Worm (Caenorhabditis elegans): ENCODE results near the gene srh-99.

Gene srh-99

ce11 chrII:3724175-3724715 is 7.9 kb upstream of the srh-99 start, which contains the start of gene C46E10.1:
TSS of gene C46E10.1 (plus strand) at chrII:3724225.
- TF ChIP-seq unc-62 (GFP tag; optimal IDR thresholded peaks at IDR 0.05): no peak

- no peak for TF ChIP-seq unc-62 (GFP tag; optimal IDR thresholded peaks at IDR 0.05)
These were observed 4.7 kb upstream of the srh-99 start, which contains the start of gene C46E10.3 for ce11 chrII:3721016-3721415. TSS of gene C46E10.3 (plus strand) at chrII:3721316.

ce11 chrII:3716961-3717360 is 606 bp upstream of the srh-99 start, which contains the start of gene fbxc-52:
TSS of gene fbxc-52 (plus strand) at chrII:3717261.
- TF ChIP-seq unc-62 (GFP tag; optimal IDR thresholded peaks at IDR 0.05): no peak

ce11 chrII:3714595-3714994 is 1.8 kb downstream of the srh-99 start, which contains the start of gene srh-100:
TSS of gene srh-100 (minus strand) at chrII:3714695.
- no peak for TF ChIP-seq unc-62 (GFP tag; optimal IDR thresholded peaks at IDR 0.05)

- TF ChIP-seq unc-62 (GFP tag; optimal IDR thresholded peaks at IDR 0.05): no peak
These were observed 5.3 kb downstream of the srh-99 start, which contains the start of gene fbxc-53 for ce11 chrII:3711047-3711446. TSS of gene fbxc-53 (plus strand) at chrII:3711291.

- no peak for TF ChIP-seq unc-62 (GFP tag; optimal IDR thresholded peaks at IDR 0.05)
These were observed 7.1 kb downstream of the srh-99 start, which contains the start of gene srx-110 for ce11 chrII:3709255-3709654. TSS of gene srx-110 (plus strand) at chrII:3709555.

ce11 chrII:3705320-3705719 is 11.0 kb downstream of the srh-99 start, which contains the start of gene srx-108:
TSS of gene srx-108 (plus strand) at chrII:3705620.
- no peak for TF ChIP-seq unc-62 (GFP tag; optimal IDR thresholded peaks at IDR 0.05)

- no peak for TF ChIP-seq unc-62 (GFP tag; optimal IDR thresholded peaks at IDR 0.05)
These were observed 15.1 kb downstream of the srh-99 start, which contains the start of gene srx-105 for ce11 chrII:3701305-3701704. TSS of gene srx-105 (minus strand) at chrII:3701405.

ce11 chrII:3699591-3699990 is 16.8 kb downstream of the srh-99 start, which contains the start of gene srx-104:
TSS of gene srx-104 (minus strand) at chrII:3699691.
- TF ChIP-seq unc-62 (GFP tag; optimal IDR thresholded peaks at IDR 0.05): no peak

ce11 chrII:3694664-3695063 is 21.7 kb downstream of the srh-99 start, which contains the start of gene srx-102:
TSS of gene srx-102 (minus strand) at chrII:3694764.
- no peak for TF ChIP-seq unc-62 (GFP tag; optimal IDR thresholded peaks at IDR 0.05)

- TF ChIP-seq unc-62 (GFP tag; optimal IDR thresholded peaks at IDR 0.05): no peak
These were observed 25.7 kb downstream of the srh-99 start, which contains the start of gene srx-101 for ce11 chrII:3690646-3691045. TSS of gene srx-101 (minus strand) at chrII:3690746.

ce11 chrII:3688333-3688732 is 28.0 kb downstream of the srh-99 start, which contains the start of gene ifas-1:
TSS of gene ifas-1 (minus strand) at chrII:3688719.
- no peak for TF ChIP-seq unc-62 (GFP tag; optimal IDR thresholded peaks at IDR 0.05)

- TF ChIP-seq unc-62 (GFP tag; optimal IDR thresholded peaks at IDR 0.05): no peak
These were observed 31.8 kb downstream of the srh-99 start for ce11 chrII:3684487-3685067.

ce11 chrII:3682770-3683234 is 33.6 kb downstream of the srh-99 start, which contains the start of gene F19B10.1:
TSS of gene F19B10.1 (plus strand) at chrII:3683184.
- TF ChIP-seq unc-62 (GFP tag; optimal IDR thresholded peaks at IDR 0.05): no peak

- TF ChIP-seq unc-62 (GFP tag; optimal IDR thresholded peaks at IDR 0.05): no peak
These were observed 34.8 kb downstream of the srh-99 start, which contains the start of gene F19B10.10 for ce11 chrII:3681365-3682083. TSS of gene F19B10.10 (minus strand) at chrII:3681415.

ce11 chrII:3680366-3680765 is 36.0 kb downstream of the srh-99 start:
- TF ChIP-seq unc-62 (GFP tag; optimal IDR thresholded peaks at IDR 0.05): no peak
